Worm (Caenorhabditis elegans) whole organism, young adult: Measurements from ENCODE around the gene Y67A10A.3.

ENCODE experiments used
- ama-1 ChIP-seq, 3 experiments: fragments of 150-350 bp in 1 of 3; sonication (generic microtip) in 2 of 3; optimal IDR thresholded peaks; 2 replicates each; lab custom pipeline; 2014 to 2018; ENCODE audit warnings: missing biosample characterization in 2 of 3, missing genetic modification characterization in 2 of 3, missing genetic modification reagents in 2 of 3
- ceh-40 ChIP-seq: fragments of 200-800 bp; sonication (Bioruptor generic); IDR thresholded peaks from 2 replicates; pipeline ENCODE4 v1.3.6; 2022; ENCODE audit warnings: missing genetic modification characterization, missing compliant biosample characterization
- let-526 ChIP-seq: fragments of 200-800 bp; sonication (Bioruptor generic); IDR thresholded peaks from 2 replicates; pipeline ENCODE4 v1.3.6; 2022; ENCODE audit warnings: missing genetic modification reagents, missing genetic modification characterization, missing compliant biosample characterization
- madf-3 ChIP-seq: fragments of 200-800 bp; sonication (Bioruptor generic); IDR thresholded peaks from 2 replicates; pipeline ENCODE4 v1.3.6; 2022; ENCODE audit warnings: missing genetic modification reagents, missing genetic modification characterization, missing compliant biosample characterization
- nhr-80 ChIP-seq: sonication (generic microtip); optimal IDR thresholded peaks from 2 replicates; lab custom pipeline; 2016; ENCODE audit warnings: missing genetic modification characterization, missing compliant biosample characterization
- ztf-22 ChIP-seq: fragments of 200-800 bp; sonication (Bioruptor generic); optimal IDR thresholded peaks from 2 replicates; lab custom pipeline; 2018; ENCODE audit warnings: mild to moderate bottlenecking, missing genetic modification characterization, moderate library complexity, missing compliant biosample characterization

DNA sequence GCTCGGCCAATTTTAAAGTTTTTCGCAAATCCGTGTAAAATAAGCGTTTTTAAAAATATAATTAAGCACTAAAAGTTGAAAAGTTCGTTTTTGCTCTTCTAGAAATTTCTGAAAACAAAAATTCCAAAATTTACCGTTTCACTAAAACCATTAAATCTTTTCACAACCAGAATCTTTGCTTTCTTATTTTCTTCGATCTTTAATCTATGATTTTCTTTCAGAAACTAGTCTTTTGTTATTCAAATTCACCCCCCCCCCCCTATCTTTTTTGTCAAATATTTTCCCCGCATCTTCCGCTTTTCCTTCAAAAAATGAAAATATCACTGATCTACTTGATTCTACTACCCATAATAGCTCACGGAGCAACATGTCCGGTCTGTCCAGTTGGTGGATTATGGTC, 5.4 kb upstream of the Y67A10A.3 start, which contains the start of gene Y67A10A.11:
- TF ChIP-seq ceh-40, result no peak
- TF ChIP-seq let-526 (GFP tag; lab: Robert Waterston, UW), result no peak
- no peak for TF ChIP-seq ztf-22 (GFP tag; lab: Kevin White, UChicago)
- no peak for TF ChIP-seq ama-1 (optimal IDR thresholded peaks at IDR 0.05; lab: Kevin White, UChicago)
- no peak for TF ChIP-seq ama-1 (GFP tag; optimal IDR thresholded peaks at IDR 0.05; lab: Kevin White, UChicago)
- TF ChIP-seq madf-3, result no peak
- TF ChIP-seq nhr-80 (tag; lab: Kevin White, UChicago), result no peak
